Worm (Caenorhabditis elegans): ENCODE data around the gene atf-6.

DNA sequence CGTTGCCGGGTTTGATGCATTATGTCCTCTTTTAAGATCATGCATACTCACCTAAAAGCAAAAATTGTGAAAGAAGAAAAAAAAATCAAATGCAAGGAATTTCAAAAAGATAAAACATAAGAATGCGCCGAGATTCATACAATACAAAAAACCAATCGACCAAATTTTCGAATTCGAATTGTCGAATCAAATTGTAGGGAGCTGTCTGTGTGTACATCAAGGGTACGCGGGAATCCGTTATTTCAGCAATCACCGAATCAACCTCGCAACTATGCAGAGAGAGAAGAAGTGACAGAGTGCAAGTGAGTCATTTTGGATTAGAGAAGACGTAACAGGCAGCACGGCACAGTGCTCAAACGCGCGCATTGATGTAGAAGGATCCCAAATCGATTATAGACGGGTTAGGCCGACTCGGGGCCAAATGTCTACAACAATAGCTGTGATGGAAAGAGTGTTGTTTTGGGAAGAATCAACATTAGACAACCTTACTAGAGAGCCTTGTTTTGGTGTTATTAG is 22.6 kb downstream of the atf-6 start, which contains the start of gene sdz-19:
- no peak for TF ChIP-seq nhr-237 (tag; optimal IDR thresholded peaks at IDR 0.05)
- no peak for TF ChIP-seq elt-3 (tag; optimal IDR thresholded peaks at IDR 0.05)
- TF ChIP-seq pax-3 (tag; optimal IDR thresholded peaks at IDR 0.05) = no peak
- no peak for TF ChIP-seq blmp-1 (tag; optimal IDR thresholded peaks at IDR 0.05)
- TF ChIP-seq lsy-2 (tag; optimal IDR thresholded peaks at IDR 0.05) = no peak
- no peak for TF ChIP-seq ztf-11 (tag; optimal IDR thresholded peaks at IDR 0.05)
- no peak for TF ChIP-seq ces-1 (GFP tag; optimal IDR thresholded peaks at IDR 0.05)
- no peak for TF ChIP-seq lin-15B (tag; optimal IDR thresholded peaks at IDR 0.05)
- TF ChIP-seq elt-2 (tag; optimal IDR thresholded peaks at IDR 0.05) = no peak
